Worm (Caenorhabditis elegans): ENCODE data around the gene F09G8.7.

The F09G8.7 gene

DNA sequence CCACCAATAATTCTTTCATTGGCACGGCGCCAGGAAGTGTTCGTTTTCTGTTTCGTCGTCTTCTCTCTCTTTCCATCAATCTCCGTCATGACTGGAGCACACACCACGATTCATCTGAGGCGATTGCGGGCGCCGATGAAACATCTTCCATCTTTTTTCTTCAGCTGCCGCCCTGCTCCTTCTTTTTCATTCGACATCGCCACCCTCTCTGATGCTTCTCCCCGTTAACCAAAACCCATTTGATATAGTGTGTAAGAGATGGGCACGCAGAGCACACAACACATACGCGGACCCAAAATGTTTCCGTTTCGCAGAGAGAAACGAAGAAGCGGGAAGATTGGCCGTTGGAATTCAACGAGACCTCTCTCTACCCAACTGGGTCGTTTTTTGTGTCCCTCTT lies 19.4 kb upstream of the F09G8.7 start:
- no peak for TF ChIP-seq unc-62 (GFP tag; optimal IDR thresholded peaks at IDR 0.05)

DNA sequence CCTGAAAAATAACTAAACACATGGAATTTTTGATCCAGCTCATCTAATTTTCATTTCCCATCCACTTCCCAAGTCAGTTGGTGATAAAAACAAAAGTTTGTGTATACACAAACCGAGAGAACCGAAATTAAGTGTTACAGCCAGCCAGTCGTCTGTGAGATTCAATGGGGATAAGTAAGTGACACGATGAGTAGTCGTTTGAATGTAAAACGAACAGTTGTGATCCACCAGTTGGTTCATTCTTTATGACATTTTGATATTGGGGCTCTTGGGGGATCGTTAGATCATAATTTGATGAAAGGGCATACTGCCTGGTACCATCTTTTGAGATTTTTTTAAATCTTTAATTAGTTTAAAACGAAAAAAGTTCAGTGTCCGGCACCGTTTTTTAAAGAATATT lies 18.7 kb upstream of the F09G8.7 start:
- TF ChIP-seq unc-62 (GFP tag; optimal IDR thresholded peaks at IDR 0.05), result no peak

DNA sequence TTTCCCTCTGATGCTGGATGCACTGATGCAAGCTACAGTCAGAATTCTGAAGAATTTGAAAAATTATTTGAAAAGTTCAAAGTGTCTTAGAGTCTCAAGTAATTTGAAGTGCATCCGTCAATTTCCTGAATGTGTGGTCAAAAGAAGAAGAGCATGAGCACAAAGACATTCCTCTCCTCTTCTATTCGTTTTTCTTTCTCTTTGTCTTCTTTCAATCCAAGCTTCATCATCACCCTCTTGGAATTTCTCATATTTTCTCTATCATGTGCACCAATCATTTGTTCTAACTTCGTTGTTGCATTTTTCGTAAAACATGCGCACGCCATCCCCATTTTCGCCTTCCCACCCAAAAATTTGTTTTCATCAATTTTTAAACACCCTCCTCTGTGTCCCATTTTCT lies 17.8 kb upstream of the F09G8.7 start:
- no peak for TF ChIP-seq unc-62 (GFP tag; optimal IDR thresholded peaks at IDR 0.05)

DNA sequence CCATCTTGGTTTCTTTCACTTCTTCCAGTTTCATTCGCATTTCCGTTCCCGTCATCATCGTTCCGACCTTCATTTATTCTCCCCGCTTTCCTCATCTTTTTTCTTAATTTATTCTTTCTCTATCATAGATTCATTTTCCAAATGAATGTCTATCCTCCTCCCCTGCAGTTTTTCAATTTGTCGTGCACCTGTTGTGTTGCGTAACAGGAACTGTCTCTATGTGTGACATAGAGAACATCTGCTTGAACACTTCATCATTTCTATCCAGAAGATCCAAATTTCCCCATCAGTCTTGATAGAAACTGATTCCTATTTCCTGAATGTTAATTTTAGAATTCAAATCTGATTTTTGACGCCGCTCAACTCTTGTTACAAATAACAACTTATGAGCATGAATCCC lies 15.4 kb upstream of the F09G8.7 start:
- TF ChIP-seq unc-62 (GFP tag; optimal IDR thresholded peaks at IDR 0.05), result no peak

- TF ChIP-seq unc-62 (GFP tag; optimal IDR thresholded peaks at IDR 0.05), result no peak
Measured at ce11 chrIII:8281310-8281709, 13.2 kb upstream of the F09G8.7 start.

DNA sequence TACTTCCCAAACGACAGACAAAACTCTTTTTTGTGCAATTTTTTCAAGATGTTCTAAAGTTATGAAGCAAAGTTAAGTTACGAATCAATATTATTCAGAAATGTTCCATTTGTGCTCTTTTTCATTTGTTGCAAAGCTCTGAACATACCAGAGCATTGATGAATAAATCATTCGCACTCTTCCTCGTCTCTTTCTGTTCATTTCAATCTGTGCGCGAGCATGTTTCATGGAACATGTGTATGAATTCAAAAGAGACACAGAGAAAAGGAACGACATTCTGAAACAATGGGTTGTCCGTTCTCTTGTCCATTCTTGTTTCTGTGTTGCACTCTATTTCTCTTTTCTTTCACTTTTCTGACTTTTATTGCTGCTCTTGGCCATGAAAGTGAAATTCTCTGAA lies 12.2 kb upstream of the F09G8.7 start:
- TF ChIP-seq unc-62 (GFP tag; optimal IDR thresholded peaks at IDR 0.05), result no peak

DNA sequence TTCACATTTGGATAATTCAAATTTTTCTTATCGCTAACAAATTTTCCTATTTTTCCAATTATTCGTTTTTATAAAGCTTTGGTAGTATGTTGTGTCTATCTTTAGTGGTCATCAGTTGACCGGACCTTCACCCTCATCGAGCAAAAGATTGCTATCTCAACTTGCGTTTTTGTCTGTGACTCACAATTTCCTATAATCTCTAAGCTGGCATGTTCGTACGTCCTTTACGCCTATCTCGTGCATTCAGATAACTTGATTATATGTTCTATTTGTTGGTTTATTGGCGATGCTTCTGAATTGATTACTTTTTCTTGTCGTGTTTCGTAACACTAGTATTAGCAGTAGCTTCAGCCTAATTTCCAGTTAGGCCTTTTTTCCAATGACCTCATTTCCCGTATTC lies 11.4 kb upstream of the F09G8.7 start:
- TF ChIP-seq unc-62 (GFP tag; optimal IDR thresholded peaks at IDR 0.05), result no peak

ce11 chrIII:8278801-8279200 lies 10.6 kb upstream of the F09G8.7 start, which contains the start of gene mig-10:
mig-10 (plus strand) TSS chrIII:8279101.
- no peak for TF ChIP-seq unc-62 (GFP tag; optimal IDR thresholded peaks at IDR 0.05)

- no peak for TF ChIP-seq unc-62 (GFP tag; optimal IDR thresholded peaks at IDR 0.05)
Measured at ce11 chrIII:8275871-8276270, 7.7 kb upstream of the F09G8.7 start, which contains the start of gene clec-160. clec-160 (minus strand) TSS chrIII:8275971.

- no peak for TF ChIP-seq unc-62 (GFP tag; optimal IDR thresholded peaks at IDR 0.05)
Measured at ce11 chrIII:8271676-8272225, 3.6 kb upstream of the F09G8.7 start, which contains the start of the genes mps-4 and F09G8.10. mps-4 (minus strand) TSS chrIII:8271776. F09G8.10 (minus strand) TSS chrIII:8272175.

- no peak for TF ChIP-seq unc-62 (GFP tag; optimal IDR thresholded peaks at IDR 0.05)
Measured at ce11 chrIII:8265753-8266152, 2.4 kb downstream of the F09G8.7 start, which contains the start of gene mrps-9. mrps-9 (plus strand) TSS chrIII:8266062.

ce11 chrIII:8263377-8263776 lies 4.8 kb downstream of the F09G8.7 start, which contains the start of gene col-91:
col-91 (minus strand) TSS chrIII:8263664.
- no peak for TF ChIP-seq unc-62 (GFP tag; optimal IDR thresholded peaks at IDR 0.05)

DNA sequence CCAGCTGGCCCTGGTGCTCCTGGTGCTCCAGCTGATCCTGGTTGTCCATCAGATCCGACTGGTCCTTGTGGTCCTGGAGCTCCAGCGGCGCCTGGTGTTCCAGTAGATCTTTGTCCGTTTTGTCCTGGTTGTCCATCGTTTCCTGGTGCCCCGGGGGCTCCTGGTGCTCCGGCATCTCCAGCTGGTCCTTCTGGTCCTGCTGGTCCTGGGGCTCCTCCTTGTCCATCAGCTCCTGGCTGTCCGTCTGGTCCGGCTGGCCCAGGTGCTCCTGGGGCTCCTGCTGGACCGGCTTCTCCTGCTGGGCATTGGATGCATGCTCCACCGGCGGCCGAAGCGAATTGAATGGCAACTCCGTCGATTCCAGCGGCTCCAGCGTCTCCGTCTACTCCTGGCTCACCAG lies 5.6 kb downstream of the F09G8.7 start:
- TF ChIP-seq unc-62 (GFP tag; optimal IDR thresholded peaks at IDR 0.05), result no peak

DNA sequence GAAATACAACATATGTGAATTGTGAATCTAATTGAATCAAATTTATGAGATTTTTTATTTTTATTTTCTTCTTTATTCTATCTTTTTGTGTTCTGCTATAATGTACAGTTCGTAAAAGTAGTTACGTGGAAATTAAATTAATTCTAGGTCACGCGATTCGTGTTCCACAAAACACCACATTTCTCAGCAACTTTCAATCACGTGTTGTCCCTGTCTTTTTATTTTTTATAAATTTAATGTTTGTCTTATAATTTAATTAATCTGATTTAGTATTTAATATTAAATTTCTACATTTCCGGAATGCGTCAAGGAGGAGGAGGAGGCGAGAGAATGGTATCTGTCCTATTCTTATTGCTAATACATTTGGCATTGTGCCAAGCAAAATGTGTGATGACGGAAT lies 10.1 kb downstream of the F09G8.7 start, which contains the start of gene ncr-2:
TSS of gene ncr-2 (plus strand) at position 301 of the 400 bp plus-strand sequence.
- no peak for TF ChIP-seq unc-62 (GFP tag; optimal IDR thresholded peaks at IDR 0.05)

DNA sequence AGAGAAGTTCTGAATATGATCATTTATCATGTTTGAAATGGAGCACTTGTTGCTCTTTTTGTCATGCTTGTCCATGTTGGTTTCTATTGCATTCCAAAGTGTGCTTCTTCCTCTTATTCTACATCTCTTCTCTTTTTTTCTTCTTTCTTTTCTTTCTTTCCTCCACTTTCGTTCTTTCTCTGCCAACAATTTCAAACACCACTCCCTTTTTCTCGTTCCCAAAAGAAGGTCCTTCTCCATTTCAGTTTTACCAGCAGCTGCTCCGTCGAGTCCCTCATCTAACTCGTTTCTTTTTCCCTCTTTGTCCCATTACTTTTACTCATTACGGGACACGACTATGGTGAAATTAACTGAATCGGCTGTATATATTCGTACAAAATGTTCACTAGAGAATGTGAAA lies 13.2 kb downstream of the F09G8.7 start, which contains the start of gene F09G8.5:
TSS of gene F09G8.5 (plus strand) at position 38 of the 400 bp plus-strand sequence.
- TF ChIP-seq unc-62 (GFP tag; optimal IDR thresholded peaks at IDR 0.05), result no peak

ce11 chrIII:8250007-8250683 lies 18.0 kb downstream of the F09G8.7 start, which contains the start of gene knl-1:
knl-1 (plus strand) TSS chrIII:8250632.
- TF ChIP-seq unc-62 (GFP tag; optimal IDR thresholded peaks at IDR 0.05), result no peak

- TF ChIP-seq unc-62 (GFP tag; optimal IDR thresholded peaks at IDR 0.05), result no peak
Measured at ce11 chrIII:8249381-8249780, 18.8 kb downstream of the F09G8.7 start, which contains the start of the genes C02F5.10 and C02F5.2. C02F5.10 (minus strand) TSS chrIII:8249481. C02F5.2 (plus strand) TSS chrIII:8249619.
